Worm (Caenorhabditis elegans) whole organism, L1 larva: Measurements from ENCODE around the gene K08D8.7.

Experiments used
- fkh-8 ChIP-seq: sonication (generic microtip); optimal IDR thresholded peaks from 2 replicates; lab custom pipeline; 2016; ENCODE audit warnings: mild to moderate bottlenecking, missing genetic modification characterization, missing compliant biosample characterization
- ztf-4 ChIP-seq: fragments of 150-350 bp; optimal IDR thresholded peaks from 2 replicates; lab custom pipeline; 2014; ENCODE audit warnings: missing biosample characterization, missing genetic modification characterization

ce11 chrIV:12911990-12912389 is 15.4 kb downstream of the K08D8.7 start, which contains the start of gene K08D8.5:
- no peak for TF ChIP-seq ztf-4 (tag; lab: Kevin White, UChicago)
- no peak for TF ChIP-seq fkh-8 (tag; lab: Kevin White, UChicago)
